Worm (Caenorhabditis elegans) whole organism, L4/young adult: ENCODE results near the gene srd-44.

Experiments
- W03F9.2 ChIP-seq: fragments of 150-350 bp; optimal IDR thresholded peaks from 2 replicates; lab custom pipeline; 2014; ENCODE audit warnings: missing biosample characterization, missing genetic modification characterization
- dao-5 ChIP-seq: sonication (generic microtip); optimal IDR thresholded peaks from 2 replicates; lab custom pipeline; 2016; ENCODE audit warnings: missing genotype, missing genetic modification characterization, moderate library complexity, missing compliant biosample characterization
- him-1 ChIP-seq: sonication (generic microtip); optimal IDR thresholded peaks from 2 replicates; lab custom pipeline; 2016; ENCODE audit warnings: missing genotype, missing genetic modification reagents, missing genetic modification characterization, missing compliant biosample characterization

DNA sequence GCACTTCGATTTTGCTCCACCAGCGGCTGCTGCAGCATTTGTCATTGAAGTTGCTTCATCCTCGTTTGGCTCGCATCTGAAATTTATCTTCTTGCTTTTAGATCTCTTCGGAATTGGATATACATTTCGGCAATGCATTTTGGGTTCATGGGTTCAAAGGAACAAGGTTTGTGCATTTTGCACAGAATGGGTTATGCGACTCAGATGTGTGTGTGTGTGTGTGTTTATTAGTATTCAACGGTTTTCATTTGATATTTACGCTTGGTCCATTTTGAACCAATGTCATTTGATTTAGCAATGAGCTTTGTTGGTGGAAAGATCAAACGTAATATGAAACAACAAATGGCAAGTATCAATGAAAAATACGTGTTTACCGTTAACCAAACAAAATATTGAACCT is 37.5 kb downstream of the srd-44 start:
- TF ChIP-seq dao-5 (no peak), him-1 (tag; lab: Kevin White, UChicago) (no peak), W03F9.2 (tag; lab: Kevin White, UChicago) (no peak)
